Worm (Caenorhabditis elegans) whole organism, L4/young adult: ENCODE measurements around the gene sdz-1.

Experiments used
- W03F9.2 ChIP-seq: fragments of 150-350 bp; optimal IDR thresholded peaks from 2 replicates; lab custom pipeline; 2014; ENCODE audit warnings: missing biosample characterization, missing genetic modification characterization
- dao-5 ChIP-seq: sonication (generic microtip); optimal IDR thresholded peaks from 2 replicates; lab custom pipeline; 2016; ENCODE audit warnings: missing genotype, missing genetic modification characterization, moderate library complexity, missing compliant biosample characterization
- him-1 ChIP-seq: sonication (generic microtip); optimal IDR thresholded peaks from 2 replicates; lab custom pipeline; 2016; ENCODE audit warnings: missing genotype, missing genetic modification reagents, missing genetic modification characterization, missing compliant biosample characterization

The sdz-1 gene

ce11 chrIII:8733667-8734066, 33.5 kb upstream of the sdz-1 start:
- TF ChIP-seq dao-5 (tag; lab: Kevin White, UChicago) (no peak), him-1 (tag; lab: Kevin White, UChicago) (no peak), W03F9.2 (tag; lab: Kevin White, UChicago) (no peak)

- TF ChIP-seq dao-5 (tag; lab: Kevin White, UChicago) (no peak), him-1 (tag; lab: Kevin White, UChicago) (no peak), W03F9.2 (tag; lab: Kevin White, UChicago) (no peak)
Measured at ce11 chrIII:8733237-8733636, 33.1 kb upstream of the sdz-1 start.

ce11 chrIII:8731973-8732372, 31.8 kb upstream of the sdz-1 start:
- no peak for TF ChIP-seq dao-5 (tag; lab: Kevin White, UChicago)
- TF ChIP-seq him-1 (tag; lab: Kevin White, UChicago): no peak
- TF ChIP-seq W03F9.2 (tag; lab: Kevin White, UChicago): no peak

DNA sequence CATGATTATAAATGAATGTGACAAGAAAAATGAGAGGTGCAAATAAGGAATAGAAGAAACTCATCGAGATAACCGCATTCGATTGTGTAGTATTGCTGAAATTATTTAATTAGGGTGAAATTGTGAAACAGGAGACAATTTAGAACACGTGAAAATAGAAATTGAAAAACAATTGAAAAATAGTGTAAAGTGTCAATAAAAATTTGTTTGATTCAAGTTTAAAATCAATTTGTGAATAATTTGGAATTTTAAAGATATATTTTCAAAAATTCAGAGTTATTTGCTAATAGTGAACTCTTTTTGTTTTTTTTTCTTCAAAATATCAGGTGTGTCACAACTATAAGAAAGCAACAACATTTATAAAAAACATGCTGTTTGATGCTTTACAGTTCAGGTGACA, 31.2 kb upstream of the sdz-1 start, which contains the start of gene ZK370.4:
Gene ZK370.4, minus strand, starts transcription at position 101 of the 400 bp plus-strand sequence.
- TF ChIP-seq him-1 (tag; lab: Kevin White, UChicago): no peak
- TF ChIP-seq W03F9.2 (tag; lab: Kevin White, UChicago): no peak
- TF ChIP-seq dao-5 (tag; lab: Kevin White, UChicago): no peak

DNA sequence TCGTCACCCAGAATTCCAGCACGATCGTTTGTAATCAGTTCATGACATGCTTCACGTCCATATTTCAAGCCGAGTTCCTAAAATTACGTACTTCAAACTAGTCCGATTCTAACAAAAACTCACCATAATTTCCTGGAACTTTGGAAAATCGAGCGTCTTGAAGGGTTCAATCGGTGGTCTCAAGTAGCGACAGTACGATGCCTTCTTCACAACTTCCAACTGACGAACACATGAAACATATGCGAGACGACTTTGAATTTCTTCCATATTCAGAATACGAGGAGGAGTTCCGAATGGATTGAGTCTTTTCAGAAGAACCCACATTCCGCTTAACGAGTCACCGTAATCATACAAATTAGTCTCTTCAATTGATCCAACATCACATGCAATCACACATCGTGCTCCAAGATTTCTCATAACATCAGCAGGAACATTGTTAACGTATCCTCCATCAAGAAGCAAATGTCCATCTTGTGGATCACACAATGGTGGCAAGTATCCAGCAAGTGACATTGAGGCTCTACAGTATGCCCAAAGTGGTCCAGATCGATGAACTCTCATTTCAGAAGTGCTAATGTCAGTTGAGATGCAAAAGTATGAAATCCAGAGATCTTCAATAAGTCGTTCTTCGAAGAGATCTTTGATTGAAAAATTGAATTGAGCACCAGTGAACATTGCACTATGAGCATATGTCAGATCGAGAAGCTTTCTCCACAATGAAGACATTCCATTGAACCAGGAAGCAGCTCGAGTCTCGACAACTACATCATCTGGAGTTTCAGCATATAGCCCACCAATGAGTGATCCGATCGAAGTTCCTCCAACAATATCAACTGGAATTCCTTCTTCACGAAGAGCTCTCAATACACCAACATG, 26.1 kb upstream of the sdz-1 start:
- TF ChIP-seq dao-5 (tag; lab: Kevin White, UChicago): no peak
- TF ChIP-seq him-1 (tag; lab: Kevin White, UChicago): no peak
- no peak for TF ChIP-seq W03F9.2 (tag; lab: Kevin White, UChicago)

- no peak for TF ChIP-seq dao-5 (tag; lab: Kevin White, UChicago)
- TF ChIP-seq W03F9.2 (tag; lab: Kevin White, UChicago): no peak
- no peak for TF ChIP-seq him-1 (tag; lab: Kevin White, UChicago)
Measured at ce11 chrIII:8725224-8725623, 25.1 kb upstream of the sdz-1 start.

DNA sequence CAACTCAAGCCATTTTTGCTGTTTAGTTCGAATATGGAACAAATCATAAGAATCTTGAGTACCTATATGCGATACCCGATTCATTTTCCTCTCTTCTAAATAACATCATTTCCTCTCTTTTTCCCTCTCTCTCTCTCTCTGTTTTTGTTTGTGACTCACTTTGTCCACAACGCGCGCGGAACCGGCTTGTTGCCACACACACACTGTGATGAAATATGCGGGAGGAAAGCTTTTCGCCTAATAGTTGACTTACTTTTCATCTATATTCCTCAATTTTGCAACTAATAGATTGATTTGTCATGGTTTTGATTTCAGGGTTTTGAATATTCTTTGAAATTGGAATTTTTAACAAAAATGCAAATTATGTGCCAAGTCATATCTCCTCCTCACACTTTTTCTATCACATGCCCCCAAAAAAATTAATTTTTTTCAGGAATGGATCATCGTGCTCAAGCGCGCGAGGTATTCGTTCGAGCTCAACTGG, 19.7 kb upstream of the sdz-1 start, which contains the start of gene hipr-1:
Gene hipr-1, plus strand, starts transcription at position 434 of the 484 bp plus-strand sequence.
- TF ChIP-seq W03F9.2 (tag; lab: Kevin White, UChicago) (no peak), him-1 (tag; lab: Kevin White, UChicago) (no peak), dao-5 (tag; lab: Kevin White, UChicago) (no peak)

- TF ChIP-seq dao-5 (tag; lab: Kevin White, UChicago): no peak
- TF ChIP-seq him-1 (tag; lab: Kevin White, UChicago): no peak
- no peak for TF ChIP-seq W03F9.2 (tag; lab: Kevin White, UChicago)
Measured at ce11 chrIII:8719105-8719504, 19.0 kb upstream of the sdz-1 start.

DNA sequence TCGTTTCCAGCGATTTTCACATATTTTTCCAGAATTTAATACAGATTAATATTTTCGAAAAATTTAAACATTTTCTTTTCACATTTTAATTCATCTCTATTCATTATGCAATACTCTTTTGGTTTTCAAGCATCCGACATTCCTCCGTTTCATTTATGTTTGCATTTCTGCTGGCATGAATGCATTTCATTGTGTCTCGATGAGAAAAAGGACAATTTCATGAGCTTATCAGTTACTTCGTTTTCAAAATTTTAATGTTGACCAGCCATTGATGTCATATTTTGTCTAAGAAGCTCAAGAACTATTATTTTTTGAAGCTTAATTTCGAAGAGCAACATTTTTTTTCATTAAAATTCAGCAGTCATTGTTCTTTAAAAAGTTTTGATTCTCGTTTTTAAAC, 18.5 kb upstream of the sdz-1 start:
- TF ChIP-seq W03F9.2 (tag; lab: Kevin White, UChicago) (no peak), him-1 (tag; lab: Kevin White, UChicago) (no peak), dao-5 (tag; lab: Kevin White, UChicago) (no peak)

ce11 chrIII:8717231-8717694, 17.1 kb upstream of the sdz-1 start, which contains the start of gene mrpl-11:
Gene mrpl-11, plus strand, starts transcription at chrIII:8717644.
- TF ChIP-seq W03F9.2 (tag; lab: Kevin White, UChicago) (no peak), him-1 (tag; lab: Kevin White, UChicago) (no peak), dao-5 (tag; lab: Kevin White, UChicago) (no peak)

DNA sequence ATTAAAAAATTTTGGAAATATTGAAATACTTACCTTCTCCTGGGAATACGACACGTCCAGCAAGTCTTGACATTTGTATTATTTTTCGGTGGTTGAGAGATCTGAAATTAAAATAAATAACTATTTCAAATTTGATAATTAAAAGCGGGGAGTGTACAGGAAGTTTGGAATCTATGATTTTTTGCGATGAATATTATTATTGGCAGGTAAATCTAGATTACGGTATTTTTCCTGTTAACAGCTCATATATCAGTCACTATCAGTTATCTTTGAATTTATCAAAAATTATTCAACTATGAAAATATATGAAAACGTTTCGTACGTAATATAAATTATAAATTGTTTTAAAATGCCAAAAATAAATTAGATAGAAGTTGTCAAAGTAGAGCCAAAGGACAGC, 15.9 kb upstream of the sdz-1 start, which contains the start of gene B0303.14:
Gene B0303.14, minus strand, starts transcription at position 101 of the 400 bp plus-strand sequence.
- no peak for TF ChIP-seq W03F9.2 (tag; lab: Kevin White, UChicago)

- TF ChIP-seq dao-5 (tag; lab: Kevin White, UChicago) (no peak), W03F9.2 (tag; lab: Kevin White, UChicago) (no peak), him-1 (tag; lab: Kevin White, UChicago) (no peak)
Measured at ce11 chrIII:8712968-8713367, 12.8 kb upstream of the sdz-1 start.

ce11 chrIII:8710310-8710709, 10.2 kb upstream of the sdz-1 start, which contains the start of gene B0303.11:
Gene B0303.11, minus strand, starts transcription at chrIII:8710410.
- no peak for TF ChIP-seq him-1 (tag; lab: Kevin White, UChicago)
- TF ChIP-seq W03F9.2 (tag; lab: Kevin White, UChicago): no peak
- no peak for TF ChIP-seq dao-5 (tag; lab: Kevin White, UChicago)
